Worm (Caenorhabditis elegans): Measurements from ENCODE around the gene panl-3.

panl-3 gene

ce11 chrIII:9826005-9826404 lies 7.1 kb downstream of the panl-3 start:
- TF ChIP-seq jun-1 (tag; optimal IDR thresholded peaks at IDR 0.05): peak; percentile 17
- TF ChIP-seq grh-1 (GFP tag; IDR thresholded peaks at IDR 0.05): 0 out of 2 replicates have a peak, but pooled peaks have one; percentile 10
- no peak for TF ChIP-seq ztf-11 (tag; optimal IDR thresholded peaks at IDR 0.05)
- no peak for TF ChIP-seq nhr-28 (tag; optimal IDR thresholded peaks at IDR 0.05)
- no peak for TF ChIP-seq elt-3 (tag; optimal IDR thresholded peaks at IDR 0.05)
- peak; percentile 11 for TF ChIP-seq lir-3 (tag; optimal IDR thresholded peaks at IDR 0.05; ENCODE audit: poor library complexity)
- no peak for TF ChIP-seq lin-15B (tag; optimal IDR thresholded peaks at IDR 0.05)
- TF ChIP-seq tlp-1 (tag; optimal IDR thresholded peaks at IDR 0.05): no peak
- TF ChIP-seq xbp-1 (tag; optimal IDR thresholded peaks at IDR 0.05): peak; percentile 11
- TF ChIP-seq lin-13 (GFP tag; optimal IDR thresholded peaks at IDR 0.05): peak; percentile 62
- TF ChIP-seq lin-14 (GFP tag; optimal IDR thresholded peaks at IDR 0.05): peak; percentile 82
- no peak for TF ChIP-seq ceh-90 (tag; optimal IDR thresholded peaks at IDR 0.05)
- peak; percentile 10 for TF ChIP-seq hpl-2 (GFP tag; optimal IDR thresholded peaks at IDR 0.05)
- TF ChIP-seq mdl-1 (tag; optimal IDR thresholded peaks at IDR 0.05): peak in 1 of 2 experiments; percentile 66
- no peak for TF ChIP-seq aha-1 (tag; optimal IDR thresholded peaks at IDR 0.05)
- peak; percentile 10 to 61 for TF ChIP-seq lin-35 (GFP tag; optimal IDR thresholded peaks at IDR 0.05)
- TF ChIP-seq efl-1 (optimal IDR thresholded peaks at IDR 0.05): peak; percentile 36 to 53
- TF ChIP-seq efl-1 (GFP tag; optimal IDR thresholded peaks at IDR 0.05 in 1 of 2): peak; percentile 44 to 81
- peak; percentile 71 for TF ChIP-seq nhr-20 (tag; optimal IDR thresholded peaks at IDR 0.05)
- peak; percentile 18 for TF ChIP-seq ztf-4 (tag; optimal IDR thresholded peaks at IDR 0.05)
- no peak for TF ChIP-seq unc-86 (tag; optimal IDR thresholded peaks at IDR 0.05)
- TF ChIP-seq nhr-47 (tag; optimal IDR thresholded peaks at IDR 0.05): peak; percentile 65
- TF ChIP-seq hlh-4 (tag; optimal IDR thresholded peaks at IDR 0.05): no peak
- no peak for TF ChIP-seq egl-13 (tag; optimal IDR thresholded peaks at IDR 0.05)
- TF ChIP-seq blmp-1 (tag; optimal IDR thresholded peaks at IDR 0.05): peak; percentile 43
- peak; percentile 41 for TF ChIP-seq fos-1 (tag; optimal IDR thresholded peaks at IDR 0.05)
- peak; percentile 1 for TF ChIP-seq nhr-77 (tag; optimal IDR thresholded peaks at IDR 0.05)
- TF ChIP-seq mef-2 (tag; optimal IDR thresholded peaks at IDR 0.05): no peak
- TF ChIP-seq unc-98 (GFP tag; IDR thresholded peaks at IDR 0.05): no peak
- TF ChIP-seq pqm-1 (tag; optimal IDR thresholded peaks at IDR 0.05): no peak
- no peak for TF ChIP-seq fkh-8 (tag; optimal IDR thresholded peaks at IDR 0.05)
- TF ChIP-seq unc-62 (GFP tag; optimal IDR thresholded peaks at IDR 0.05): no peak
- peak; percentile 56 for TF ChIP-seq swsn-7 (tag; optimal IDR thresholded peaks at IDR 0.05)
- TF ChIP-seq aly-2 (tag; optimal IDR thresholded peaks at IDR 0.05): peak; percentile 15
- TF ChIP-seq ces-1 (GFP tag; optimal IDR thresholded peaks at IDR 0.05): no peak
- no peak for TF ChIP-seq fkh-4 (tag; optimal IDR thresholded peaks at IDR 0.05; ENCODE audit: borderline replicate concordance)
- TF ChIP-seq C16A3.4 (tag; optimal IDR thresholded peaks at IDR 0.05): no peak
- no peak for TF ChIP-seq hlh-17 (GFP tag; optimal IDR thresholded peaks at IDR 0.05; ENCODE audit: borderline replicate concordance)
- no peak for TF ChIP-seq lin-39 (tag; optimal IDR thresholded peaks at IDR 0.05)
- TF ChIP-seq nhr-76 (tag; optimal IDR thresholded peaks at IDR 0.05): no peak
- TF ChIP-seq Y116A8C.19 (tag; optimal IDR thresholded peaks at IDR 0.05; ENCODE audit: borderline replicate concordance): no peak
- no peak for TF ChIP-seq sox-4 (tag; optimal IDR thresholded peaks at IDR 0.05)
- TF ChIP-seq vab-15 (tag; optimal IDR thresholded peaks at IDR 0.05): no peak
- no peak for TF ChIP-seq ceh-88 (GFP tag; IDR thresholded peaks at IDR 0.05)
- no peak for TF ChIP-seq unc-30 (tag; optimal IDR thresholded peaks at IDR 0.05)
- TF ChIP-seq egl-27 (tag; optimal IDR thresholded peaks at IDR 0.05): no peak
- TF ChIP-seq sptf-1 (tag; optimal IDR thresholded peaks at IDR 0.05): no peak
- TF ChIP-seq zag-1 (tag; optimal IDR thresholded peaks at IDR 0.05): no peak
- no peak for TF ChIP-seq nhr-237 (tag; optimal IDR thresholded peaks at IDR 0.05)
- TF ChIP-seq nhr-19 (GFP tag; conservative IDR thresholded peaks at IDR 0.05): peak; percentile 48
- TF ChIP-seq dpl-1 (GFP tag; optimal IDR thresholded peaks at IDR 0.05): peak; percentile 9 to 40 (median 26)
- peak; percentile 89 for TF ChIP-seq ama-1 (optimal IDR thresholded peaks at IDR 0.05)
- TF ChIP-seq rnt-1 (tag; optimal IDR thresholded peaks at IDR 0.05): peak; percentile 53
- TF ChIP-seq nhr-71 (tag; optimal IDR thresholded peaks at IDR 0.05): peak; percentile 84
- TF ChIP-seq C04F5.9 (tag; optimal IDR thresholded peaks at IDR 0.05): peak; percentile 12
